Worm (Caenorhabditis elegans): ENCODE measurements around the gene Y37E11AM.2.

Y37E11AM.2 gene

ce11 chrIV:3755355-3755754, 30.1 kb upstream of the Y37E11AM.2 start, which contains the start of gene Y37E11AR.7:
Y37E11AR.7 (minus strand) TSS chrIV:3755455.
- TF ChIP-seq tbx-37 (GFP tag; conservative IDR thresholded peaks at IDR 0.05) (no peak), hmbx-1 (tag; optimal IDR thresholded peaks at IDR 0.05) (no peak), sea-1 (GFP tag; conservative IDR thresholded peaks at IDR 0.05) (no peak), hnd-1 (tag; optimal IDR thresholded peaks at IDR 0.05) (no peak), pes-1 (GFP tag; IDR thresholded peaks at IDR 0.05) (no peak)

DNA sequence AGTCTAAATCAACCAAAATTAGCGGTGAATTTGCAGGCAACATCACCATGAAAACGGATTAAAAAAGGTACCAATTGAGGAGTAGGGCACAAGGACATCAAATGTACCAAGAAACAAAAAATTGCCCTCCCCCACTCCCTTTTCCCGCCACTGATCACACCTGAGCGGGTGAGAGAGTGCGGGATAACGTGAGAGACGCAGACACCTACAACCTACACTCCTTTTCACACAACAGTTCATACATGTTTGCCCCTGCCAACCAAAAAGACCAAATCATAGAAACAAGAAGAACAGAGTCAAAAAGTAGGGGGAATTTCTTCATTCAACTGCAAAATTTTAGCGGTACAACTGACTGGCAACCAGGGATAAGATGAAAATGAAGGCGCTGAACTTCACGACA, 27.0 kb upstream of the Y37E11AM.2 start:
- no peak for TF ChIP-seq tra-4 (tag; optimal IDR thresholded peaks at IDR 0.05)
- no peak for TF ChIP-seq ama-1 (optimal IDR thresholded peaks at IDR 0.05)
- TF ChIP-seq ceh-13 (GFP tag; optimal IDR thresholded peaks at IDR 0.05) = no peak
- TF ChIP-seq ets-7 (tag; optimal IDR thresholded peaks at IDR 0.05) = no peak
- TF ChIP-seq scrt-1 (GFP tag; IDR thresholded peaks at IDR 0.05) = no peak
- no peak for TF ChIP-seq pes-1 (GFP tag; IDR thresholded peaks at IDR 0.05)
- TF ChIP-seq hmg-4 (GFP tag; optimal IDR thresholded peaks at IDR 0.05) = no peak
- no peak for TF ChIP-seq B0310.2 (tag; optimal IDR thresholded peaks at IDR 0.05)
- no peak for TF ChIP-seq hnd-1 (tag; optimal IDR thresholded peaks at IDR 0.05)
- TF ChIP-seq tbx-37 (GFP tag; conservative IDR thresholded peaks at IDR 0.05) = no peak
- TF ChIP-seq aly-1 (tag; optimal IDR thresholded peaks at IDR 0.05) = no peak
- TF ChIP-seq tbx-11 (GFP tag; IDR thresholded peaks at IDR 0.05) = no peak
- TF ChIP-seq hmbx-1 (tag; optimal IDR thresholded peaks at IDR 0.05) = no peak
- no peak for TF ChIP-seq ceh-36 (tag; optimal IDR thresholded peaks at IDR 0.05)

- no peak for TF ChIP-seq sea-1 (GFP tag; conservative IDR thresholded peaks at IDR 0.05)
- TF ChIP-seq aly-1 (tag; optimal IDR thresholded peaks at IDR 0.05) = no peak
- TF ChIP-seq flt-1 (GFP tag; IDR thresholded peaks at IDR 0.05) = no peak
- TF ChIP-seq tbx-11 (GFP tag; IDR thresholded peaks at IDR 0.05) = no peak
- no peak for TF ChIP-seq B0310.2 (tag; optimal IDR thresholded peaks at IDR 0.05)
- no peak for TF ChIP-seq hnd-1 (tag; optimal IDR thresholded peaks at IDR 0.05)
- TF ChIP-seq hmg-4 (GFP tag; optimal IDR thresholded peaks at IDR 0.05) = no peak
- TF ChIP-seq pes-1 (GFP tag; IDR thresholded peaks at IDR 0.05) = no peak
- no peak for TF ChIP-seq hmbx-1 (tag; optimal IDR thresholded peaks at IDR 0.05)
- TF ChIP-seq ceh-13 (GFP tag; optimal IDR thresholded peaks at IDR 0.05) = no peak
- TF ChIP-seq tbx-37 (GFP tag; conservative IDR thresholded peaks at IDR 0.05) = no peak
- TF ChIP-seq ets-7 (tag; optimal IDR thresholded peaks at IDR 0.05) = no peak
- TF ChIP-seq F13C5.2 (tag; optimal IDR thresholded peaks at IDR 0.05) = no peak
- TF ChIP-seq scrt-1 (GFP tag; IDR thresholded peaks at IDR 0.05) = no peak
Observed at ce11 chrIV:3751001-3751400, 25.7 kb upstream of the Y37E11AM.2 start, which contains the start of gene ugt-45. ugt-45 (minus strand) TSS chrIV:3751101.

DNA sequence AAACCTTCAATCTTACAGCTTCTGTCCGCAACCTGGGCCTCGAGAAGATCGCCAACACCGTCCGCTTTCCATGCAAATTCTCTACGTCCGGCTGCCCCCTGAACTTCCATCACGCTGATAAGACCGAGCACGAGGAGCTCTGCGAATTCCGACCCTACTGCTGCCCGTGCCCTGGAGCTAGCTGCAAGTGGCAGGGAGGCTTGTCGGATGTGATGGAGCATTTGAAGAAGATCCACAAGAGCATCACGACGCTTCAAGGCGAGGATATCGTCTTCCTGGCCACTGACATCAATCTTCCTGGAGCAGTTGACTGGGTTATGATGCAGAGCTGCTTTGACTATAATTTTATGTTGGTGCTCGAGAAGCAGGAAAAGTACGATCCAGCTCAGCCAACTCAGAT, 20.5 kb upstream of the Y37E11AM.2 start:
- TF ChIP-seq hnd-1 (tag; optimal IDR thresholded peaks at IDR 0.05) (no peak), ets-7 (tag; optimal IDR thresholded peaks at IDR 0.05) (no peak), tra-4 (tag; optimal IDR thresholded peaks at IDR 0.05) (no peak), hmg-4 (GFP tag; optimal IDR thresholded peaks at IDR 0.05) (no peak), hmbx-1 (tag; optimal IDR thresholded peaks at IDR 0.05) (no peak), ama-1 (optimal IDR thresholded peaks at IDR 0.05) (no peak), ceh-36 (tag; optimal IDR thresholded peaks at IDR 0.05) (no peak), flt-1 (GFP tag; IDR thresholded peaks at IDR 0.05) (no peak), tbx-11 (GFP tag; IDR thresholded peaks at IDR 0.05) (no peak), F13C5.2 (tag; optimal IDR thresholded peaks at IDR 0.05) (no peak), B0310.2 (tag; optimal IDR thresholded peaks at IDR 0.05) (no peak), pes-1 (GFP tag; IDR thresholded peaks at IDR 0.05) (no peak), ceh-13 (GFP tag; optimal IDR thresholded peaks at IDR 0.05) (no peak), tbx-37 (GFP tag; conservative IDR thresholded peaks at IDR 0.05) (no peak), sea-1 (GFP tag; conservative IDR thresholded peaks at IDR 0.05) (no peak), scrt-1 (GFP tag; IDR thresholded peaks at IDR 0.05) (no peak), aly-1 (tag; optimal IDR thresholded peaks at IDR 0.05) (no peak)

- TF ChIP-seq tra-4 (tag; optimal IDR thresholded peaks at IDR 0.05) (no peak), ceh-13 (GFP tag; optimal IDR thresholded peaks at IDR 0.05) (no peak), ets-7 (tag; optimal IDR thresholded peaks at IDR 0.05) (no peak), ama-1 (optimal IDR thresholded peaks at IDR 0.05) (no peak), hmg-4 (GFP tag; optimal IDR thresholded peaks at IDR 0.05) (no peak), tbx-37 (GFP tag; conservative IDR thresholded peaks at IDR 0.05) (no peak), ceh-36 (tag; optimal IDR thresholded peaks at IDR 0.05) (no peak), hmbx-1 (tag; optimal IDR thresholded peaks at IDR 0.05) (no peak), aly-1 (tag; optimal IDR thresholded peaks at IDR 0.05) (no peak), B0310.2 (tag; optimal IDR thresholded peaks at IDR 0.05) (no peak), F13C5.2 (tag; optimal IDR thresholded peaks at IDR 0.05) (no peak), scrt-1 (GFP tag; IDR thresholded peaks at IDR 0.05) (no peak), flt-1 (GFP tag; IDR thresholded peaks at IDR 0.05) (no peak), sea-1 (GFP tag; conservative IDR thresholded peaks at IDR 0.05) (no peak)
Observed at ce11 chrIV:3743748-3744147, 18.5 kb upstream of the Y37E11AM.2 start, which contains the start of gene siah-1. siah-1 (plus strand) TSS chrIV:3744048.

DNA sequence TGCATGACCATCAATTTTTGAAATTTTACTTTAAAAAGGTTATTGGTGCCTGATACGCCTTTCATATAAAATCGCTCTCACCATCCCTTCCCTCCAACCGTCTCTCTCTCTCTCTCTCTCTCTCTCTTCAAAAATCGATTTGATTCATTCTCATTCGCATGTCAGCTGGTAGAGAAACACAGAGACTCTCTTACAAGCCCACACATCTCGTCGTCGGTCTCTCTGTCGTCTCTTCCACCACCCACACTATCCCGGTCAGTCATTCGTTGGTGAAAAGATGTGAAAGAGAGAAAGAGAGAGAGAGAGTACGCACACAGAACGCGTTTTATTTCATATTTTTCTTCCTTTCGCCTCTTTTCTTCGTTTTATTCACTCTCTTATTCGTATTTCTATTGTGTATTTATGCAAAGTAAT, 17.2 kb upstream of the Y37E11AM.2 start:
- peak; percentile 28 for TF ChIP-seq F13C5.2 (tag; optimal IDR thresholded peaks at IDR 0.05)
- no peak for TF ChIP-seq tbx-37 (GFP tag; conservative IDR thresholded peaks at IDR 0.05)
- TF ChIP-seq ceh-13 (GFP tag; optimal IDR thresholded peaks at IDR 0.05) = no peak
- no peak for TF ChIP-seq hnd-1 (tag; optimal IDR thresholded peaks at IDR 0.05)
- TF ChIP-seq B0310.2 (tag; optimal IDR thresholded peaks at IDR 0.05) = no peak
- TF ChIP-seq ama-1 (optimal IDR thresholded peaks at IDR 0.05) = no peak
- TF ChIP-seq scrt-1 (GFP tag; IDR thresholded peaks at IDR 0.05) = no peak
- TF ChIP-seq hmbx-1 (tag; optimal IDR thresholded peaks at IDR 0.05) = no peak
- no peak for TF ChIP-seq aly-1 (tag; optimal IDR thresholded peaks at IDR 0.05)
- TF ChIP-seq flt-1 (GFP tag; IDR thresholded peaks at IDR 0.05) = no peak
- no peak for TF ChIP-seq ceh-36 (tag; optimal IDR thresholded peaks at IDR 0.05)
- TF ChIP-seq ets-7 (tag; optimal IDR thresholded peaks at IDR 0.05) = no peak
- TF ChIP-seq hmg-4 (GFP tag; optimal IDR thresholded peaks at IDR 0.05) = peak; percentile 73
- no peak for TF ChIP-seq tra-4 (tag; optimal IDR thresholded peaks at IDR 0.05)

DNA sequence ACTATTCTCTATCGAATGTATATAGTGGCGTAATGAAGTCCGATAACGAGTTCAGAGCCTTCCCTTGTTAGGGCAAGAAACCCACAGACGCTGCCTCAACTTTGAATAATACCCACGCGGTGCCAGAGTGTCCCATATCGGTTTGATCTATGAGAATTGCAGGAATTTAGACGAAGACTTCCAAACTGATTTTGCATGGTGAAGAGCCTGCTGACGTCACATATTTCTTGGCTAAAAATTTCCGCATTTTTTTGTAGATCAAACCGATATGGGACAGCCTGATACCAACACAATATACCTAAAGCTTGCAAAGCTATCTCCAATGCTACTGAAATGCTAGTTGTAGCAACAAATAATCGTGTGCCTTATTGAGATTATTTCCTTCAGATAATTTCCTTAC, 16.6 kb upstream of the Y37E11AM.2 start:
- TF ChIP-seq aly-1 (tag; optimal IDR thresholded peaks at IDR 0.05) (no peak), tbx-11 (GFP tag; IDR thresholded peaks at IDR 0.05) (no peak), tra-4 (tag; optimal IDR thresholded peaks at IDR 0.05) (no peak), ets-7 (tag; optimal IDR thresholded peaks at IDR 0.05) (no peak), scrt-1 (GFP tag; IDR thresholded peaks at IDR 0.05) (no peak), flt-1 (GFP tag; IDR thresholded peaks at IDR 0.05) (no peak), hmg-4 (GFP tag; optimal IDR thresholded peaks at IDR 0.05) (no peak), ceh-13 (GFP tag; optimal IDR thresholded peaks at IDR 0.05) (no peak), pes-1 (GFP tag; IDR thresholded peaks at IDR 0.05) (no peak), sea-1 (GFP tag; conservative IDR thresholded peaks at IDR 0.05) (no peak), F13C5.2 (tag; optimal IDR thresholded peaks at IDR 0.05) (no peak), hnd-1 (tag; optimal IDR thresholded peaks at IDR 0.05) (no peak), ama-1 (optimal IDR thresholded peaks at IDR 0.05) (no peak), hmbx-1 (tag; optimal IDR thresholded peaks at IDR 0.05) (no peak), B0310.2 (tag; optimal IDR thresholded peaks at IDR 0.05) (no peak), ceh-36 (tag; optimal IDR thresholded peaks at IDR 0.05) (no peak)

Measured in whole organism, early embryonic.